Fruit fly (Drosophila melanogaster) whole organism, embryonic: ENCODE results near the gene Eig71Ei.

ENCODE experiments used
- Atf3 ChIP-seq: fragments of 200-800 bp; sonication (Bioruptor generic); optimal IDR thresholded peaks from 3 replicates; lab custom pipeline; 2016; ENCODE audit warnings: missing biosample characterization, missing genetic modification characterization
- Awh ChIP-seq: fragments of 200-800 bp; sonication (Bioruptor generic); IDR thresholded peaks from 2 replicates; pipeline ENCODE4, ENCODE4 v1.3.6; 2022; ENCODE audit warnings: missing biosample characterization, missing genetic modification characterization
- Bteb2 ChIP-seq: fragments of 200-800 bp; sonication (Bioruptor generic); optimal IDR thresholded peaks from 2 replicates; lab custom pipeline; 2016; ENCODE audit warnings: missing biosample characterization, missing genetic modification characterization
- CG10274 ChIP-seq: fragments of 200-800 bp; sonication (Bioruptor generic); optimal IDR thresholded peaks from 3 replicates; lab custom pipeline; 2017; ENCODE audit warnings: missing biosample characterization, mild to moderate bottlenecking, missing genetic modification characterization
- CG11695 ChIP-seq: fragments of 200-800 bp; sonication (Bioruptor generic); IDR thresholded peaks from 3 replicates; pipeline ENCODE4 v1.3.6; 2022; ENCODE audit warnings: missing biosample characterization, missing genetic modification characterization
- CG11723 ChIP-seq: fragments of 200-800 bp; sonication (Bioruptor generic); optimal IDR thresholded peaks from 2 replicates; lab custom pipeline; 2017; ENCODE audit warnings: missing biosample characterization, mild to moderate bottlenecking, missing genetic modification characterization
- CG13775 ChIP-seq: fragments of 200-800 bp; sonication (Bioruptor generic); optimal IDR thresholded peaks from 3 replicates; lab custom pipeline; 2017; ENCODE audit warnings: missing biosample characterization, mild to moderate bottlenecking, missing genetic modification characterization
- CG14860 ChIP-seq: fragments of 200-800 bp; sonication (Bioruptor generic); IDR thresholded peaks from 3 replicates; pipeline ENCODE4 v1.3.6; 2022; ENCODE audit warnings: missing biosample characterization, missing genetic modification characterization; ENCODE audit not compliant: partially characterized antibody
- CG2116 ChIP-seq: fragments of 200-800 bp; sonication (Bioruptor generic); optimal IDR thresholded peaks from 3 replicates; lab custom pipeline; 2018; ENCODE audit warnings: missing biosample characterization, mild to moderate bottlenecking, missing genetic modification characterization
- CG2199 ChIP-seq: fragments of 200-800 bp; sonication (Bioruptor generic); IDR thresholded peaks from 3 replicates; pipeline ENCODE4 v1.3.6; 2022; ENCODE audit warnings: missing biosample characterization, missing genetic modification characterization
- CG31365 ChIP-seq: fragments of 200-800 bp; sonication (Bioruptor generic); optimal IDR thresholded peaks from 2 replicates; lab custom pipeline; 2018; ENCODE audit warnings: missing biosample characterization, mild to moderate bottlenecking, missing genetic modification characterization
- CG32532 ChIP-seq: fragments of 200-800 bp; sonication (Bioruptor generic); IDR thresholded peaks from 2 replicates; pipeline ENCODE4 v1.3.6; 2022; ENCODE audit warnings: missing biosample characterization, missing genetic modification characterization
- CG32772 ChIP-seq: fragments of 200-800 bp; sonication (Bioruptor generic); IDR thresholded peaks from 2 replicates; pipeline ENCODE4 v1.3.6; 2022; ENCODE audit warnings: missing biosample characterization, missing genetic modification characterization
- CG42726 ChIP-seq: fragments of 200-800 bp; sonication (Bioruptor generic); IDR thresholded peaks from 2 replicates; pipeline ENCODE4 v1.3.6; 2022; ENCODE audit warnings: missing biosample characterization, missing genetic modification characterization; ENCODE audit not compliant: partially characterized antibody
- Dbx ChIP-seq: fragments of 200-800 bp; sonication (Bioruptor generic); IDR thresholded peaks from 3 replicates; pipeline ENCODE4 v1.3.6; 2022; ENCODE audit warnings: missing biosample characterization, missing genetic modification characterization
- E2f1 ChIP-seq: fragments of 200-800 bp; sonication (Bioruptor generic); IDR thresholded peaks from 2 replicates; pipeline ENCODE4 v1.3.6; 2022; ENCODE audit warnings: missing biosample characterization, missing genetic modification characterization
- GATAe ChIP-seq: fragments of 200-800 bp; sonication (Bioruptor generic); conservative IDR thresholded peaks from 2 replicates; pipeline ENCODE4 v1.3.6; 2022; ENCODE audit warnings: missing biosample characterization, missing genetic modification characterization
- HLH54F ChIP-seq: fragments of 200-800 bp; sonication (Bioruptor generic); optimal IDR thresholded peaks from 3 replicates; lab custom pipeline; 2016; ENCODE audit warnings: missing biosample characterization, missing genetic modification characterization
- HLHmδ ChIP-seq: fragments of 200-800 bp; sonication (Bioruptor generic); optimal IDR thresholded peaks from 2 replicates; lab custom pipeline; 2018; ENCODE audit warnings: missing biosample characterization, mild to moderate bottlenecking, missing genetic modification characterization, moderate library complexity
- MESR4 ChIP-seq: fragments of 200-800 bp; sonication (Bioruptor generic); optimal IDR thresholded peaks from 2 replicates; lab custom pipeline; 2018; ENCODE audit warnings: missing biosample characterization, mild to moderate bottlenecking, missing genetic modification characterization, moderate library complexity
- Neu2 ChIP-seq: fragments of 200-800 bp; sonication (Bioruptor generic); optimal IDR thresholded peaks from 3 replicates; lab custom pipeline; 2016; ENCODE audit warnings: missing biosample characterization, missing genetic modification characterization, borderline replicate concordance
- Oaz ChIP-seq: fragments of 200-800 bp; sonication (Bioruptor generic); IDR thresholded peaks from 2 replicates; pipeline ENCODE4 v1.3.6; 2022; ENCODE audit warnings: missing biosample characterization, missing genetic modification characterization
- Poxn ChIP-seq: fragments of 200-800 bp; sonication (Bioruptor generic); IDR thresholded peaks from 2 replicates; pipeline ENCODE4 v1.3.6; 2022; ENCODE audit warnings: missing biosample characterization, missing genetic modification characterization
- Ravus ChIP-seq: fragments of 200-800 bp; sonication (Bioruptor generic); IDR thresholded peaks from 2 replicates; pipeline ENCODE4 v1.3.6; 2022; ENCODE audit warnings: missing biosample characterization, missing genetic modification characterization
- Scr ChIP-seq: fragments of 200-800 bp; sonication (Bioruptor generic); IDR thresholded peaks from 2 replicates; pipeline ENCODE4 v1.3.6; 2022; ENCODE audit warnings: missing biosample characterization, missing genetic modification characterization; ENCODE audit not compliant: partially characterized antibody
- Stat92E ChIP-seq, 3 experiments: fragments of >200 bp in 2 of 3; fragments of 200-800 bp in 1 of 3; sonication (Bioruptor generic) in 1 of 3; optimal IDR thresholded peaks; 2 replicates each; lab custom pipeline; 2017 to 2019; ENCODE audit warnings: missing biosample characterization in 3 of 3, missing genetic modification characterization in 3 of 3, mild to moderate bottlenecking in 1 of 3, moderate library complexity in 1 of 3
- ac ChIP-seq: fragments of 200-800 bp; sonication (Bioruptor generic); optimal IDR thresholded peaks from 3 replicates; lab custom pipeline; 2017; ENCODE audit warnings: missing biosample characterization, mild to moderate bottlenecking, missing genetic modification characterization
- ato ChIP-seq: fragments of 200-800 bp; sonication (Bioruptor generic); IDR thresholded peaks from 2 replicates; pipeline ENCODE4 v1.3.6; 2022; ENCODE audit warnings: missing biosample characterization, missing genetic modification characterization; ENCODE audit not compliant: partially characterized antibody
- crc ChIP-seq: fragments of 200-800 bp; sonication (Bioruptor generic); optimal IDR thresholded peaks from 2 replicates; lab custom pipeline; 2016; ENCODE audit warnings: missing biosample characterization, missing genetic modification characterization
- crp ChIP-seq, 2 experiments: fragments of 200-800 bp; sonication (Bioruptor generic); optimal IDR thresholded peaks; 2 replicates in 1 of 2; 3 replicates in 1 of 2; lab custom pipeline; 2017; ENCODE audit warnings: missing biosample characterization in 2 of 2, missing genetic modification characterization in 2 of 2, mild to moderate bottlenecking in 1 of 2, moderate library complexity in 1 of 2
- da ChIP-seq: fragments of 200-800 bp; sonication (Bioruptor generic); optimal IDR thresholded peaks from 2 replicates; lab custom pipeline; 2016; ENCODE audit warnings: missing biosample characterization, missing genetic modification characterization
- dmrt11E ChIP-seq: fragments of 200-800 bp; sonication (Bioruptor generic); optimal IDR thresholded peaks from 3 replicates; lab custom pipeline; 2018; ENCODE audit warnings: missing biosample characterization, mild to moderate bottlenecking, missing genetic modification characterization, moderate library complexity
- ems ChIP-seq: fragments of 200-800 bp; sonication (Bioruptor generic); optimal IDR thresholded peaks from 3 replicates; lab custom pipeline; 2016; ENCODE audit warnings: missing biosample characterization, missing genetic modification characterization
- eve ChIP-seq, 2 experiments: fragments of >200 bp; optimal IDR thresholded peaks; 2 replicates each; lab custom pipeline; 2017; ENCODE audit warnings: missing biosample characterization in 2 of 2, missing genetic modification characterization in 2 of 2
- fru ChIP-seq: fragments of >200 bp; optimal IDR thresholded peaks from 2 replicates; lab custom pipeline; 2017
- hbn ChIP-seq: fragments of 200-800 bp; sonication (Bioruptor generic); IDR thresholded peaks from 2 replicates; pipeline ENCODE4 v1.3.6; 2022; ENCODE audit warnings: missing biosample characterization, missing genetic modification characterization; ENCODE audit not compliant: partially characterized antibody
- hkb ChIP-seq, 2 experiments: fragments of 200-800 bp in 1 of 2; fragments of >200 bp in 1 of 2; sonication (Bioruptor generic) in 1 of 2; IDR thresholded peaks in 1 of 2; optimal IDR thresholded peaks in 1 of 2; 2 replicates each; pipeline versions ENCODE4 v1.3.6 to Lab custom; 2017 to 2022; ENCODE audit warnings: missing biosample characterization in 1 of 2, missing genetic modification characterization in 1 of 2
- ind ChIP-seq: fragments of 200-800 bp; sonication (Bioruptor generic); optimal IDR thresholded peaks from 3 replicates; lab custom pipeline; 2016; ENCODE audit warnings: missing biosample characterization, missing genetic modification characterization
- lab ChIP-seq: fragments of 200-800 bp; sonication (Bioruptor generic); optimal IDR thresholded peaks from 3 replicates; lab custom pipeline; 2017; ENCODE audit warnings: missing biosample characterization, missing genetic modification characterization, mild to moderate bottlenecking, moderate library complexity, missing genetic modification reagents
- lilli ChIP-seq: fragments of 200-800 bp; sonication (Bioruptor generic); optimal IDR thresholded peaks from 3 replicates; lab custom pipeline; 2016; ENCODE audit warnings: missing biosample characterization, missing genetic modification characterization
- peb ChIP-seq: fragments of 200-800 bp; sonication (Bioruptor generic); IDR thresholded peaks from 2 replicates; pipeline ENCODE4 v1.3.6; 2022; ENCODE audit warnings: missing biosample characterization, missing genetic modification characterization
- pum ChIP-seq: fragments of 200-800 bp; sonication (Bioruptor generic); optimal IDR thresholded peaks from 2 replicates; lab custom pipeline; 2016; ENCODE audit warnings: missing biosample characterization, missing genetic modification characterization
- pzg ChIP-seq: fragments of 200-800 bp; sonication (Bioruptor generic); optimal IDR thresholded peaks from 3 replicates; lab custom pipeline; 2018; ENCODE audit warnings: missing biosample characterization, mild to moderate bottlenecking, missing genetic modification characterization, moderate library complexity
- sr ChIP-seq: fragments of 200-800 bp; sonication (Bioruptor generic); IDR thresholded peaks from 3 replicates; pipeline ENCODE4 v1.3.6; 2022; ENCODE audit warnings: missing biosample characterization, missing genetic modification characterization
- tap ChIP-seq: fragments of 200-800 bp; optimal IDR thresholded peaks from 3 replicates; lab custom pipeline; 2019; ENCODE audit warnings: missing biosample characterization, mild to moderate bottlenecking, missing genetic modification characterization, moderate library complexity
- unc-4 ChIP-seq: fragments of 200-800 bp; sonication (Bioruptor generic); IDR thresholded peaks from 2 replicates; pipeline ENCODE4 v1.3.6; 2022; ENCODE audit warnings: missing biosample characterization, missing genetic modification characterization; ENCODE audit not compliant: partially characterized antibody
- wdn ChIP-seq: fragments of 200-800 bp; sonication (Bioruptor generic); IDR thresholded peaks from 2 replicates; pipeline ENCODE4 v1.3.6; 2022; ENCODE audit warnings: missing biosample characterization, missing genetic modification characterization
- zfh2 ChIP-seq: fragments of 200-800 bp; sonication (Bioruptor generic); optimal IDR thresholded peaks from 2 replicates; lab custom pipeline; 2016; ENCODE audit warnings: missing biosample characterization, missing genetic modification characterization

Gene Eig71Ei

dm6 chr3L:15619626-15620247, 39.8 kb upstream of the Eig71Ei start, which contains the start of gene Phs (continued):
- TF ChIP-seq CG2199 (peak; percentile 71; the same call in 1 of the 3 replicates), Bteb2 (peak; percentile 71), fru (lab: Kevin White, UChicago) (no peak), Stat92E (GFP tag; optimal IDR thresholded peaks at IDR 0.05; lab: Kevin White, UChicago) (peak in 1 of 3 experiments; percentile 1), HLHmδ (peak; percentile 32), Awh (GFP tag; lab: Robert Waterston, UW) (peak; percentile 62; the same call in 1 of the 2 replicates), unc-4 (GFP tag; lab: Robert Waterston, UW) (0 out of 2 replicates have a peak, but pooled peaks have one; percentile 28), CG11723 (GFP tag; lab: Kevin White, UChicago) (peak; percentile 64), ems (GFP tag; lab: Kevin White, UChicago) (peak; percentile 80), CG31365 (tag; lab: Kevin White, UChicago) (peak; percentile 39), eve (GFP tag; optimal IDR thresholded peaks at IDR 0.05; lab: Kevin White, UChicago) (no peak), CG2116 (peak; percentile 91), peb (GFP tag; lab: Robert Waterston, UW) (peak; percentile 72), zfh2 (GFP tag; lab: Kevin White, UChicago) (peak; percentile 94), Scr (GFP tag; lab: Robert Waterston, UW) (peak; percentile 48), GATAe (no peak), CG32532 (GFP tag; lab: Robert Waterston, UW) (peak; percentile 81), CG42726 (GFP tag; lab: Robert Waterston, UW) (no peak), Atf3 (GFP tag; lab: Kevin White, UChicago) (peak; percentile 57), Dbx (GFP tag; lab: Robert Waterston, UW) (peak; percentile 93), CG32772 (GFP tag; lab: Robert Waterston, UW) (peak; percentile 64; the same call in 1 of the 2 replicates), MESR4 (GFP tag; lab: Kevin White, UChicago) (peak; percentile 57), Neu2 (GFP tag; lab: Kevin White, UChicago) (peak; percentile 0), Poxn (GFP tag; lab: Robert Waterston, UW) (peak; percentile 8; the same call in 1 of the 2 replicates), Oaz (GFP tag; lab: Robert Waterston, UW) (no peak), dmrt11E (peak; percentile 45), CG13775 (GFP tag; lab: Kevin White, UChicago) (peak; percentile 9), HLH54F (GFP tag; lab: Kevin White, UChicago) (peak; percentile 93), lab (GFP tag; lab: Kevin White, UChicago) (peak; percentile 90), ato (GFP tag; lab: Robert Waterston, UW) (peak; percentile 44; the same call in 1 of the 2 replicates), lilli (GFP tag; lab: Kevin White, UChicago) (peak; percentile 85), CG14860 (GFP tag; lab: Robert Waterston, UW) (no peak), ind (peak; percentile 88), sr (peak; percentile 65; the same call in 2 of the 3 replicates), crp (GFP tag; optimal IDR thresholded peaks at IDR 0.05; lab: Kevin White, UChicago) (peak in 1 of 2 experiments; percentile 35), wdn (GFP tag; lab: Robert Waterston, UW) (peak; percentile 76), CG11695 (peak; percentile 43; the same call in 1 of the 3 replicates), hbn (GFP tag; lab: Robert Waterston, UW) (peak; percentile 38; the same call in 1 of the 2 replicates), E2f1 (GFP tag; lab: Robert Waterston, UW) (peak; percentile 43; the same call in 1 of the 2 replicates), da (GFP tag; lab: Kevin White, UChicago) (peak; percentile 66), pzg (GFP tag; lab: Kevin White, UChicago) (peak; percentile 85), tap (tag; lab: Kevin White, UChicago) (no peak), hkb (optimal IDR thresholded peaks at IDR 0.05; lab: Kevin White, UChicago) (no peak), hkb (GFP tag; IDR thresholded peaks at IDR 0.05; lab: Robert Waterston, UW) (peak; percentile 54), Ravus (no peak), crc (GFP tag; lab: Kevin White, UChicago) (peak; percentile 77), CG10274 (peak; percentile 43), ac (GFP tag; lab: Kevin White, UChicago) (peak; percentile 36), pum (GFP tag; lab: Kevin White, UChicago) (peak; percentile 89)
